Fruit fly (Drosophila melanogaster) whole organism, embryonic: ENCODE measurements around the gene CG6040.

Experiments used
- Ada2b ChIP-seq: fragments of 200-800 bp; sonication (Bioruptor generic); IDR thresholded peaks from 2 replicates; pipeline ENCODE4 v1.3.6; 2022; ENCODE audit warnings: missing biosample characterization, missing genetic modification characterization
- Antp ChIP-seq: fragments of 200-800 bp; sonication (Bioruptor generic); optimal IDR thresholded peaks from 3 replicates; lab custom pipeline; 2016; ENCODE audit warnings: missing biosample characterization, missing genetic modification characterization
- Bgb ChIP-seq: fragments of 200-800 bp; sonication (Bioruptor generic); IDR thresholded peaks from 2 replicates; pipeline ENCODE4 v1.3.6; 2022; ENCODE audit warnings: missing biosample characterization, missing genetic modification characterization; ENCODE audit not compliant: partially characterized antibody
- C15 ChIP-seq: fragments of 200-800 bp; sonication (Bioruptor generic); IDR thresholded peaks from 3 replicates; pipeline ENCODE4 v1.3.6; 2022; ENCODE audit warnings: missing biosample characterization, missing genetic modification characterization
- CG10267 ChIP-seq: fragments of 200-800 bp; sonication (Bioruptor generic); optimal IDR thresholded peaks from 2 replicates; lab custom pipeline; 2018; ENCODE audit warnings: missing biosample characterization, mild to moderate bottlenecking, missing genetic modification characterization, moderate library complexity
- CG10543 ChIP-seq: fragments of 200-800 bp; sonication (Bioruptor generic); optimal IDR thresholded peaks from 3 replicates; lab custom pipeline; 2017; ENCODE audit warnings: missing biosample characterization, mild to moderate bottlenecking, missing genetic modification characterization, moderate library complexity
- CG11085 ChIP-seq: fragments of 200-800 bp; sonication (Bioruptor generic); IDR thresholded peaks from 2 replicates; pipeline ENCODE4 v1.3.6; 2022; ENCODE audit warnings: missing biosample characterization, missing genetic modification characterization
- CG11398 ChIP-seq: fragments of 200-800 bp; sonication (Bioruptor generic); optimal IDR thresholded peaks from 2 replicates; lab custom pipeline; 2016; ENCODE audit warnings: missing biosample characterization, missing genetic modification characterization
- CG12236 ChIP-seq: fragments of 200-800 bp; sonication (Bioruptor generic); optimal IDR thresholded peaks from 2 replicates; lab custom pipeline; 2016; ENCODE audit warnings: missing biosample characterization, missing genetic modification characterization
- CG17568 ChIP-seq: fragments of 200-800 bp; sonication (Bioruptor generic); optimal IDR thresholded peaks from 2 replicates; lab custom pipeline; 2018; ENCODE audit warnings: missing biosample characterization, mild to moderate bottlenecking, missing genetic modification characterization, moderate library complexity
- CG17802 ChIP-seq: fragments of 200-800 bp; sonication (Bioruptor generic); optimal IDR thresholded peaks from 2 replicates; lab custom pipeline; 2018; ENCODE audit warnings: missing biosample characterization, mild to moderate bottlenecking, missing genetic modification characterization, moderate library complexity
- CG17829 ChIP-seq: fragments of 200-800 bp; optimal IDR thresholded peaks from 2 replicates; lab custom pipeline; 2019; ENCODE audit warnings: missing biosample characterization, mild to moderate bottlenecking, missing genetic modification characterization, moderate library complexity
- CG1792 ChIP-seq: fragments of 200-800 bp; sonication (Bioruptor generic); optimal IDR thresholded peaks from 2 replicates; lab custom pipeline; 2016; ENCODE audit warnings: missing biosample characterization, missing genetic modification characterization
- CG2202 ChIP-seq: fragments of 200-800 bp; sonication (Bioruptor generic); optimal IDR thresholded peaks from 2 replicates; lab custom pipeline; 2018; ENCODE audit warnings: missing biosample characterization, mild to moderate bottlenecking, missing genetic modification characterization
- CG43689 ChIP-seq: fragments of 200-800 bp; sonication (Bioruptor generic); IDR thresholded peaks from 2 replicates; pipeline ENCODE4 v1.3.6; 2022; ENCODE audit warnings: missing biosample characterization, missing genetic modification characterization
- CG4404 ChIP-seq: fragments of 200-800 bp; sonication (Bioruptor generic); IDR thresholded peaks from 2 replicates; pipeline ENCODE4 v1.3.6; 2022; ENCODE audit warnings: missing biosample characterization, missing genetic modification characterization
- CG6813 ChIP-seq: fragments of 200-800 bp; sonication (Bioruptor generic); optimal IDR thresholded peaks from 2 replicates; lab custom pipeline; 2017; ENCODE audit warnings: missing biosample characterization, missing genetic modification characterization, mild to moderate bottlenecking, moderate library complexity, missing genetic modification reagents
- CG6854 ChIP-seq: fragments of 200-800 bp; sonication (Bioruptor generic); optimal IDR thresholded peaks from 3 replicates; lab custom pipeline; 2017; ENCODE audit warnings: missing biosample characterization, mild to moderate bottlenecking, missing genetic modification characterization
- CG7372 ChIP-seq: fragments of 200-800 bp; sonication (Bioruptor generic); IDR thresholded peaks from 2 replicates; pipeline ENCODE4 v1.3.6; 2022; ENCODE audit warnings: missing biosample characterization, missing genetic modification characterization
- CG7556 ChIP-seq: fragments of 200-800 bp; sonication (Bioruptor generic); optimal IDR thresholded peaks from 2 replicates; lab custom pipeline; 2017; ENCODE audit warnings: missing biosample characterization, mild to moderate bottlenecking, missing genetic modification characterization
- CG8290 ChIP-seq, 3 experiments: fragments of 200-800 bp; sonication (Bioruptor generic); optimal IDR thresholded peaks; 2 replicates each; lab custom pipeline; 2016 to 2019; ENCODE audit warnings: missing biosample characterization in 3 of 3, missing genetic modification characterization in 3 of 3, mild to moderate bottlenecking in 2 of 3, moderate library complexity in 1 of 3
- CG8924 ChIP-seq: fragments of 200-800 bp; optimal IDR thresholded peaks from 3 replicates; lab custom pipeline; 2019; ENCODE audit warnings: missing biosample characterization, mild to moderate bottlenecking, missing genetic modification characterization, moderate library complexity
- CG9215 ChIP-seq: fragments of 200-800 bp; sonication (Bioruptor generic); IDR thresholded peaks from 2 replicates; pipeline ENCODE4 v1.3.6; 2022; ENCODE audit warnings: missing biosample characterization, missing genetic modification characterization
- Deaf1 ChIP-seq: fragments of 200-800 bp; optimal IDR thresholded peaks from 3 replicates; lab custom pipeline; 2019; ENCODE audit warnings: missing biosample characterization, mild to moderate bottlenecking, missing genetic modification characterization, moderate library complexity
- Gug ChIP-seq: fragments of 200-800 bp; sonication (Bioruptor generic); IDR thresholded peaks from 4 replicates; pipeline ENCODE4 v1.3.6; 2022; ENCODE audit warnings: missing biosample characterization, missing genetic modification characterization
- Hand ChIP-seq: fragments of 200-800 bp; sonication (Bioruptor generic); optimal IDR thresholded peaks from 2 replicates; lab custom pipeline; 2017; ENCODE audit warnings: mild to moderate bottlenecking, missing biosample characterization, missing genetic modification reagents, missing genetic modification characterization
- Lpt ChIP-seq: fragments of >200 bp; optimal IDR thresholded peaks from 2 replicates; lab custom pipeline; 2018; ENCODE audit warnings: missing biosample characterization, missing genetic modification characterization
- Myb ChIP-seq: fragments of 200-800 bp; sonication (Bioruptor generic); optimal IDR thresholded peaks from 2 replicates; lab custom pipeline; 2016; ENCODE audit warnings: missing biosample characterization, missing genetic modification characterization
- NC2β ChIP-seq: fragments of 200-800 bp; sonication (Bioruptor generic); optimal IDR thresholded peaks from 2 replicates; lab custom pipeline; 2016; ENCODE audit warnings: missing biosample characterization, missing genetic modification characterization
- Pdp1 ChIP-seq, 2 experiments: fragments of 200-800 bp; sonication (Bioruptor generic); optimal IDR thresholded peaks; 3 replicates each; lab custom pipeline; 2016; ENCODE audit warnings: missing biosample characterization in 2 of 2, missing genetic modification characterization in 2 of 2, mild to moderate bottlenecking in 1 of 2, moderate library complexity in 1 of 2
- Tbp ChIP-seq: fragments of >200 bp; optimal IDR thresholded peaks from 2 replicates; lab custom pipeline; 2018; ENCODE audit warnings: missing biosample characterization, missing genetic modification characterization
- ase ChIP-seq: fragments of 200-800 bp; sonication (Bioruptor generic); IDR thresholded peaks from 3 replicates; pipeline ENCODE4 v1.3.6; 2022; ENCODE audit warnings: missing biosample characterization, missing genetic modification characterization
- bowl ChIP-seq: fragments of 200-800 bp; sonication (Bioruptor generic); IDR thresholded peaks from 2 replicates; pipeline ENCODE4 v1.3.6; 2022; ENCODE audit warnings: missing biosample characterization, missing genetic modification characterization
- cas ChIP-seq: fragments of 200-800 bp; sonication (Bioruptor generic); IDR thresholded peaks from 2 replicates; pipeline ENCODE4 v1.3.6; 2022; ENCODE audit warnings: missing biosample characterization, missing genetic modification characterization
- cwo ChIP-seq: fragments of 200-800 bp; sonication (Bioruptor generic); optimal IDR thresholded peaks from 3 replicates; lab custom pipeline; 2017; ENCODE audit warnings: missing biosample characterization, missing genetic modification characterization, mild to moderate bottlenecking, moderate library complexity, missing genetic modification reagents
- dimm ChIP-seq: fragments of 200-800 bp; sonication (Bioruptor generic); IDR thresholded peaks from 2 replicates; pipeline ENCODE4 v1.3.6; 2022; ENCODE audit warnings: missing biosample characterization, missing genetic modification characterization
- emc ChIP-seq: fragments of 200-800 bp; sonication (Bioruptor generic); optimal IDR thresholded peaks from 2 replicates; lab custom pipeline; 2016; ENCODE audit warnings: missing biosample characterization, missing genetic modification characterization
- en ChIP-seq: fragments of 200-800 bp; sonication (Bioruptor generic); optimal IDR thresholded peaks from 2 replicates; lab custom pipeline; 2016; ENCODE audit warnings: missing biosample characterization, missing genetic modification characterization
- gem ChIP-seq: fragments of 200-800 bp; sonication (Bioruptor generic); optimal IDR thresholded peaks from 2 replicates; lab custom pipeline; 2019; ENCODE audit warnings: missing biosample characterization, mild to moderate bottlenecking, missing genetic modification characterization, moderate library complexity
- gsb-n ChIP-seq: fragments of 200-800 bp; sonication (Bioruptor generic); optimal IDR thresholded peaks from 3 replicates; lab custom pipeline; 2018; ENCODE audit warnings: missing biosample characterization, mild to moderate bottlenecking, missing genetic modification characterization
- hb ChIP-seq: fragments of 200-800 bp; sonication (Bioruptor generic); IDR thresholded peaks from 3 replicates; pipeline ENCODE4 v1.3.6; 2022; ENCODE audit warnings: missing biosample characterization, missing genetic modification characterization; ENCODE audit not compliant: partially characterized antibody
- lov ChIP-seq, 2 experiments: fragments of 200-800 bp in 1 of 2; fragments of >200 bp in 1 of 2; sonication (Bioruptor generic) in 1 of 2; IDR thresholded peaks in 1 of 2; optimal IDR thresholded peaks in 1 of 2; 2 replicates in 1 of 2; 3 replicates in 1 of 2; pipeline versions ENCODE4 v1.3.6 to Lab custom; 2017 to 2022; ENCODE audit warnings: missing biosample characterization in 1 of 2, missing genetic modification characterization in 1 of 2
- luna ChIP-seq: fragments of 200-800 bp; sonication (Bioruptor generic); optimal IDR thresholded peaks from 2 replicates; lab custom pipeline; 2016; ENCODE audit warnings: missing biosample characterization, missing genetic modification characterization
- mam ChIP-seq: fragments of 200-800 bp; sonication (Bioruptor generic); optimal IDR thresholded peaks from 3 replicates; lab custom pipeline; 2016; ENCODE audit warnings: missing biosample characterization, missing genetic modification characterization
- otp ChIP-seq: fragments of 200-800 bp; sonication (Bioruptor generic); IDR thresholded peaks from 3 replicates; pipeline ENCODE4, ENCODE4 v1.3.6; 2022; ENCODE audit warnings: missing biosample characterization, missing genetic modification characterization
- ssp ChIP-seq: fragments of 200-800 bp; sonication (Bioruptor generic); IDR thresholded peaks from 2 replicates; pipeline ENCODE4 v1.3.6; 2022; ENCODE audit warnings: missing biosample characterization, missing genetic modification characterization
- tll ChIP-seq, 2 experiments: fragments of 200-800 bp in 1 of 2; fragments of >200 bp in 1 of 2; sonication (Bioruptor generic) in 1 of 2; optimal IDR thresholded peaks; 2 replicates each; lab custom pipeline; 2017 to 2019; ENCODE audit warnings: missing biosample characterization in 2 of 2, missing genetic modification characterization in 2 of 2, mild to moderate bottlenecking in 1 of 2, moderate library complexity in 1 of 2
- tup ChIP-seq: fragments of 200-800 bp; sonication (Bioruptor generic); optimal IDR thresholded peaks from 2 replicates; lab custom pipeline; 2016; ENCODE audit warnings: missing biosample characterization, mild to moderate bottlenecking, missing genetic modification characterization, moderate library complexity
- wdn ChIP-seq: fragments of 200-800 bp; sonication (Bioruptor generic); IDR thresholded peaks from 2 replicates; pipeline ENCODE4 v1.3.6; 2022; ENCODE audit warnings: missing biosample characterization, missing genetic modification characterization
- zfh1 ChIP-seq: fragments of 200-800 bp; sonication (Bioruptor generic); IDR thresholded peaks from 3 replicates; pipeline ENCODE4 v1.3.6; 2022; ENCODE audit warnings: missing biosample characterization, missing genetic modification characterization

CG6040 gene

DNA sequence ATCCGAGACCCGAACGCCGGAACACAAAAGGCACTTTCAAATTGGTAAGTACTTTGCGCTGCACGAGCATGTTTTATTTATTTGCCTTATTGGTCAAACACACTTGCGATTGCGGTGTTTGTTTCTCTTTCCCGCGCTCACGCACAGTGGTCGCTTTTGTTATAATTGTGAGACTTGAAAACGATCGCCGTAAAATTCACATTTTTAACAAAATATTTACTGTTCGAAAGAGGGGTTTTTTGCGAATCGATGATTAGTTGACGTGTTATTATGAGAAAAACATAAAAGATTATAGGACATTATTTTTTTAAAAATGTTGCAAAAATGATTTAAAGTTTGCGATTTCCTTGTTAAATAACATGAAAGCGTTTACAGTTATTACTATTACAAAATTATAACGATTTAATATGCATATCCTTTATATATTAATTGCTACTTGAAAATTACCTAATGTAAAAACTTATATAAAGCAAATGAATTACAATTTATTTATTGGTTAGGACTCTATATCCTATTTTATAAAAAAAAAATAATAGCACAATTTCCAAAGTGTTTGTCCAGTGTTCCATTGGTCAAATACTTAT lies 68.2 kb downstream of the CG6040 start (continued):
- no peak for TF ChIP-seq Antp (GFP tag; lab: Kevin White, UChicago)
- TF ChIP-seq CG11085 (GFP tag; lab: Robert Waterston, UW), result no peak
- TF ChIP-seq gem (tag; lab: Kevin White, UChicago), result peak; percentile 68
- peak; percentile 2 for TF ChIP-seq mam
- TF ChIP-seq dimm (GFP tag; lab: Robert Waterston, UW), result no peak
- peak; percentile 63 for TF ChIP-seq CG8924
- no peak for TF ChIP-seq en (GFP tag; lab: Kevin White, UChicago)
- no peak for TF ChIP-seq tll (GFP tag; optimal IDR thresholded peaks at IDR 0.05; lab: Kevin White, UChicago)
- no peak for TF ChIP-seq hb
- no peak for TF ChIP-seq cwo
- no peak for TF ChIP-seq Lpt (GFP tag; lab: Kevin White, UChicago)
- TF ChIP-seq CG7556, result peak; percentile 52
- TF ChIP-seq bowl (GFP tag; lab: Robert Waterston, UW), result no peak
- TF ChIP-seq CG17829 (tag; lab: Kevin White, UChicago), result peak; percentile 9
- TF ChIP-seq wdn, result no peak
- no peak for TF ChIP-seq CG17802
- TF ChIP-seq ase (GFP tag; lab: Robert Waterston, UW), result no peak
- no peak for TF ChIP-seq Hand (GFP tag; lab: Kevin White, UChicago)
- TF ChIP-seq CG8290 (GFP tag; optimal IDR thresholded peaks at IDR 0.05; lab: Kevin White, UChicago), result no peak
- TF ChIP-seq CG8290 (tag; optimal IDR thresholded peaks at IDR 0.05; lab: Kevin White, UChicago), result no peak
- peak; percentile 46; the same call in 2 of the 3 replicates for TF ChIP-seq otp (GFP tag; lab: Robert Waterston, UW)
- TF ChIP-seq CG1792, result no peak
- TF ChIP-seq CG43689, result no peak
- TF ChIP-seq CG11398 (GFP tag; lab: Kevin White, UChicago), result no peak
- TF ChIP-seq Gug (GFP tag; lab: Robert Waterston, UW), result peak; percentile 39; the same call in 2 of the 4 replicates
- TF ChIP-seq CG10267, result peak; percentile 8
- no peak for TF ChIP-seq CG4404
- no peak for TF ChIP-seq CG17568 (GFP tag; lab: Kevin White, UChicago)
- TF ChIP-seq CG7372, result no peak
- TF ChIP-seq Deaf1 (tag; lab: Kevin White, UChicago), result no peak
- no peak for TF ChIP-seq Bgb (GFP tag; lab: Robert Waterston, UW)
- TF ChIP-seq gsb-n, result no peak
- TF ChIP-seq C15 (GFP tag; lab: Robert Waterston, UW), result no peak
- TF ChIP-seq luna, result no peak
- TF ChIP-seq zfh1 (GFP tag; lab: Robert Waterston, UW), result no peak
- no peak for TF ChIP-seq emc
- peak; percentile 37 for TF ChIP-seq NC2β (GFP tag; lab: Kevin White, UChicago)
- no peak for TF ChIP-seq Tbp (GFP tag; lab: Kevin White, UChicago)
- TF ChIP-seq Ada2b, result peak; percentile 44; the same call in 1 of the 2 replicates
- no peak for TF ChIP-seq lov (optimal IDR thresholded peaks at IDR 0.05; lab: Kevin White, UChicago)
- TF ChIP-seq lov (GFP tag; IDR thresholded peaks at IDR 0.05; lab: Robert Waterston, UW), result no peak
- TF ChIP-seq CG9215, result no peak
- no peak for TF ChIP-seq ssp
- no peak for TF ChIP-seq cas (GFP tag; lab: Robert Waterston, UW)
- TF ChIP-seq CG6813 (GFP tag; lab: Kevin White, UChicago), result no peak
- no peak for TF ChIP-seq CG10543
- TF ChIP-seq CG2202 (tag; lab: Kevin White, UChicago), result no peak
- no peak for TF ChIP-seq Pdp1 (GFP tag; optimal IDR thresholded peaks at IDR 0.05; lab: Kevin White, UChicago)
- no peak for TF ChIP-seq tup (GFP tag; lab: Kevin White, UChicago)
- TF ChIP-seq CG12236, result no peak
- TF ChIP-seq Myb, result no peak
- TF ChIP-seq CG6854 (GFP tag; lab: Kevin White, UChicago), result no peak
